Fruit fly (Drosophila melanogaster) whole organism, wandering third instar larva: ENCODE data around the gene CG34300.
A peak's percentile ranks its signal among the peaks of the same experiment; 100 is the strongest.

Source experiments
- Abd-B ChIP-seq: fragments of >200 bp; optimal IDR thresholded peaks from 2 replicates; lab custom pipeline; 2017; ENCODE audit warnings: missing biosample characterization, missing genetic modification characterization
- Dfd ChIP-seq: fragments of >200 bp; optimal IDR thresholded peaks from 2 replicates; lab custom pipeline; 2017; ENCODE audit warnings: missing biosample characterization, missing genetic modification characterization
- Hr78 ChIP-seq: fragments of >200 bp; optimal IDR thresholded peaks from 2 replicates; lab custom pipeline; 2017; ENCODE audit warnings: missing biosample characterization, missing genetic modification characterization
- Vsx2 ChIP-seq: fragments of 200-300, 225-300 bp; sonication (Bioruptor generic); optimal IDR thresholded peaks from 2 replicates; lab custom pipeline; 2018; ENCODE audit warnings: missing biosample characterization, missing genetic modification characterization; ENCODE audit not compliant: partially characterized antibody
- br ChIP-seq: fragments of 200-800 bp; sonication (Bioruptor generic); optimal IDR thresholded peaks from 2 replicates; lab custom pipeline; 2016; ENCODE audit warnings: missing biosample characterization, missing genetic modification characterization
- h ChIP-seq: fragments of 200-800 bp; sonication (Bioruptor generic); optimal IDR thresholded peaks from 3 replicates; lab custom pipeline; 2016; ENCODE audit warnings: missing biosample characterization, mild to moderate bottlenecking, missing genetic modification characterization
- lola ChIP-seq: fragments of >200 bp; optimal IDR thresholded peaks from 2 replicates; lab custom pipeline; 2017; ENCODE audit warnings: missing biosample characterization, missing genetic modification characterization
- pan ChIP-seq: fragments of >200 bp; optimal IDR thresholded peaks from 2 replicates; lab custom pipeline; 2017
- usp ChIP-seq: fragments of >200 bp; optimal IDR thresholded peaks from 2 replicates; lab custom pipeline; 2017; ENCODE audit warnings: missing biosample characterization, missing genetic modification characterization

- TF ChIP-seq Dfd (GFP tag; lab: Kevin White, UChicago) (no peak), Vsx2 (GFP tag; lab: Kevin White, UChicago) (peak; percentile 66), usp (GFP tag; lab: Kevin White, UChicago) (no peak), br (no peak), h (GFP tag; lab: Kevin White, UChicago) (no peak), Hr78 (GFP tag; lab: Kevin White, UChicago) (no peak), Abd-B (no peak), pan (lab: Kevin White, UChicago) (no peak), lola (GFP tag; lab: Kevin White, UChicago) (no peak)
Measured at dm6 chr3R:30264671-30265282, 41.7 kb downstream of the CG34300 start.
